Worm (Caenorhabditis elegans): ENCODE measurements around the gene Y70C5A.3.

Gene Y70C5A.3

DNA sequence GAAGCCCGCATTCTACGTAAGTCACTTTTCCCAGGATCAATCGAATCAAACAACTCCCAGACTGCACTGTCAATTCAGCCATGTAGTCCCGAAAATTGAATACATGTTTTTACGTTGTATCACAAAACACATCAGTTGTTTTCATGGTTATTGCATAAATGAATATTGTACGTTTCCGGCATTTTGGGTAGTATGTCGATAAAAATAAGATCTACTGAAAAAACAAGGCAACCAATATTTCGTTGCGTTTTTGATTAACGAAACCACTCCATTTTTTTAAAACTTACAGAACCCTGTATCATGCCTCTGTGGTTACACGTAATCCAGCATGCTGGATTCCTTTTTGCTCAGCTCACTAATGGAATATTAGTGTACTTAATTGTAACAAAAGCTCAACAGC lies 47.6 kb downstream of the Y70C5A.3 start, which contains the start of gene str-149 (continued):
- TF ChIP-seq nhr-129 (tag; optimal IDR thresholded peaks at IDR 0.05), result no peak

DNA sequence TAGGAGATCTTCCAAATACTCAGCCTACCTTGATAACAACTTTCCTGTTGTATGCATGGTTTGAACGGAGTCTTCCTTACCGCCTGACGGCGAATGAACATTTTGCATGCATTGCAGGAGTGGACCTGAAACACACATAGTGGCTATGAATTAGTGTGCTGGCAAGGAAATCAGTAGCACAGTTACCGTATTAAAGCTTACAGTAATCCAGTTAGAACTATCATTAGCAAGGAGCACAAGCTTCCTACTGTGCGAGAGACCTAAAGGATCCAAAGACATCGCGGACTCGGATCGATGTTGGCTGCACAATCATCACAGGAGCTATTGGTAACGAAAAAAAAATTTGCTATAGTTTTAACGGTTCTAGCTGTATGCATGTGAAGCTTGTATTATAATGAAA lies 50.0 kb downstream of the Y70C5A.3 start, which contains the start of gene nhr-233:
Gene nhr-233, minus strand, starts transcription at position 101 of the 400 bp plus-strand sequence.
- TF ChIP-seq lin-11 (tag; optimal IDR thresholded peaks at IDR 0.05) (no peak), ceh-82 (tag; optimal IDR thresholded peaks at IDR 0.05) (no peak), alr-1 (tag; optimal IDR thresholded peaks at IDR 0.05) (no peak), lin-39 (tag; optimal IDR thresholded peaks at IDR 0.05) (no peak), nhr-23 (tag; optimal IDR thresholded peaks at IDR 0.05) (no peak), lsy-2 (tag; optimal IDR thresholded peaks at IDR 0.05) (no peak), elt-3 (tag; optimal IDR thresholded peaks at IDR 0.05) (no peak), nhr-12 (tag; optimal IDR thresholded peaks at IDR 0.05) (no peak), F13H6.1 (tag; optimal IDR thresholded peaks at IDR 0.05) (no peak), nhr-77 (tag; optimal IDR thresholded peaks at IDR 0.05) (no peak), aly-2 (tag; optimal IDR thresholded peaks at IDR 0.05) (no peak), zag-1 (tag; optimal IDR thresholded peaks at IDR 0.05) (no peak)
